Worm (Caenorhabditis elegans): ENCODE data around the gene skr-15.

Gene skr-15

DNA sequence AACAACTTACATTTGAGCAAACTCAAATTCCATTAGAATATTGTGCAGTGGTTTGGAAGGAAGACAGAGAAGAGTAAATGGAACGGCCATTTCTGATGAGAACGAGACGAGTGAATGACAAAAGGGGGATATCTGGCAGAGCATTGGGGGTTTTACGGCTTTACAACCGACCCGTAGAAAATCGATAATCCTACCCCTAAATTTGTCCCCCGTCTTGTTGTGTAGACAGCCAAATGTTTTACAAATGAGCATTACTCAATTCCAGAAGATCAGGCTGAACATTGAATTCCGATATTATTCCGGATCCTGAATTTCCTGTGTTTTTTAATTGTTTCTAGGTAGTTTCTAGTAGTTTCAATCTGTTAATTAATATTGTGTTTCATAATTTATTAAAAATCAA, 30.6 kb upstream of the skr-15 start, which contains the start of gene fbxb-99:
fbxb-99 (minus strand) TSS at position 101 of the 400 bp plus-strand sequence.
- no peak for TF ChIP-seq bed-1 (GFP tag; IDR thresholded peaks at IDR 0.05)
- TF ChIP-seq ama-1 (optimal IDR thresholded peaks at IDR 0.05): no peak
- no peak for TF ChIP-seq ama-1 (GFP tag; optimal IDR thresholded peaks at IDR 0.05)
- no peak for TF ChIP-seq lsl-1 (GFP tag; optimal IDR thresholded peaks at IDR 0.05)
- TF ChIP-seq hlh-12 (tag; optimal IDR thresholded peaks at IDR 0.05): no peak
- no peak for TF ChIP-seq aptf-3 (GFP tag; IDR thresholded peaks at IDR 0.05)
- no peak for TF ChIP-seq lin-40 (tag; optimal IDR thresholded peaks at IDR 0.05)
- no peak for TF ChIP-seq dpff-1 (tag; optimal IDR thresholded peaks at IDR 0.05)
- TF ChIP-seq dox-1 (GFP tag; IDR thresholded peaks at IDR 0.05): no peak
- TF ChIP-seq egl-18 (GFP tag; IDR thresholded peaks at IDR 0.05): no peak
- no peak for TF ChIP-seq ztf-28 (GFP tag; IDR thresholded peaks at IDR 0.05)
- no peak for TF ChIP-seq mcd-1 (GFP tag; IDR thresholded peaks at IDR 0.05)
- no peak for TF ChIP-seq snpc-4 (GFP tag; optimal IDR thresholded peaks at IDR 0.05)
- no peak for TF ChIP-seq snpc-4 (tag; optimal IDR thresholded peaks at IDR 0.05)
- no peak for TF ChIP-seq T07F8.4 (tag; optimal IDR thresholded peaks at IDR 0.05)
- TF ChIP-seq cebp-2 (GFP tag; IDR thresholded peaks at IDR 0.05): no peak
- no peak for TF ChIP-seq lin-54 (GFP tag; optimal IDR thresholded peaks at IDR 0.05)
- no peak for TF ChIP-seq sptf-2 (GFP tag; optimal IDR thresholded peaks at IDR 0.05)

DNA sequence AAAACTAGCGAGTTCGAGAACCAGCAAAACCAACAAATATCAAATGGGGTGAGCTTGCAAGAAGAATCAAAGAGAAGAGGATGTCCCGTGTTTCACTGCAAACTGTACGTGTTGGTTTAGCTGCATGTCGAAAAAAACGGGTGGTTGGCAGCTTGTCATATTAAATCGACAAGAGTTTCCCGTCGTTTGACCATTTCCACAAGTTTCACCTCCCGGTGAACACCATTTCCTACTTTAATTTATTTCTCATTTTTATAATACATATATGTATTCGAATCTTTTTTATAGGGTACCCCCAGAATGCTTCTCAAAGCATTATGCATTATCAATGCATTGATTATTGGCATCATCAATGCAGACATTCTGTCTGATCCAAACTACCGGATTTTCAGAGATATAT, 28.6 kb upstream of the skr-15 start, which contains the start of gene Y8A9A.2:
Y8A9A.2 (plus strand) TSS at position 301 of the 400 bp plus-strand sequence.
- TF ChIP-seq ZK185.1 (tag; optimal IDR thresholded peaks at IDR 0.05; ENCODE audit: poor library complexity, severe bottlenecking): no peak
- TF ChIP-seq somi-1 (GFP tag; optimal IDR thresholded peaks at IDR 0.05): no peak
- no peak for TF ChIP-seq unc-130 (GFP tag; optimal IDR thresholded peaks at IDR 0.05)
- no peak for TF ChIP-seq C17E4.6 (GFP tag; IDR thresholded peaks at IDR 0.05)
- no peak for TF ChIP-seq xnd-1 (tag; optimal IDR thresholded peaks at IDR 0.05)
- no peak for TF ChIP-seq F37B4.10 (GFP tag; IDR thresholded peaks at IDR 0.05)
- no peak for TF ChIP-seq mcd-1 (GFP tag; IDR thresholded peaks at IDR 0.05)
- no peak for TF ChIP-seq mel-28 (tag; optimal IDR thresholded peaks at IDR 0.05; ENCODE audit: borderline replicate concordance)
- TF ChIP-seq tbx-9 (tag; optimal IDR thresholded peaks at IDR 0.05; ENCODE audit: borderline replicate concordance): no peak
- no peak for TF ChIP-seq Y56A3A.18 (GFP tag; IDR thresholded peaks at IDR 0.05)
- TF ChIP-seq nhr-120 (GFP tag; IDR thresholded peaks at IDR 0.05): no peak

DNA sequence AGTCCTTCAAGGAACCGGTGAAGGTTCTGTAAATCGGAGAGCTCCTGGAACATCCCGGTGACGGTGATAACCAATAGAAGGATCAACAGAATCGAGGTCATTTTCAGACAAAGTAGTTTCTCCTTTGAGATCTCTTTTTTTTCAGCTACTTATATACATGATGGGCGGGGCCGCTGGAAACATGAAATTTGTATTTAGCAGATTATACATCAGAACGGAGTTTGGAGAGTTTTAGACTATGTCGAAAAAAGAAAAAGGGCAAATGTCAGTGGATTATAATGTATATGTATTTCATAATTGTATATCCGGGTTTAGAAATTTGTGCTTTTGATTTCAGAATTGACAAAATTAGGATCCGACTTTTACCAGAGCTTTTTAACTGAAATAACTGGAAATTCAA, 20.7 kb upstream of the skr-15 start, which contains the start of gene ins-32:
ins-32 (minus strand) TSS at position 101 of the 400 bp plus-strand sequence.
- no peak for TF ChIP-seq unc-62 (GFP tag; optimal IDR thresholded peaks at IDR 0.05)
- no peak for TF ChIP-seq nhr-27 (tag; optimal IDR thresholded peaks at IDR 0.05)
- no peak for TF ChIP-seq bed-1 (GFP tag; IDR thresholded peaks at IDR 0.05)
- no peak for TF ChIP-seq mcd-1 (GFP tag; IDR thresholded peaks at IDR 0.05)
- TF ChIP-seq sptf-2 (GFP tag; optimal IDR thresholded peaks at IDR 0.05): no peak
- no peak for TF ChIP-seq pbrm-1 (GFP tag; IDR thresholded peaks at IDR 0.05)
- TF ChIP-seq nhr-120 (GFP tag; IDR thresholded peaks at IDR 0.05): no peak
- TF ChIP-seq ceh-79 (tag; optimal IDR thresholded peaks at IDR 0.05): no peak
- no peak for TF ChIP-seq let-526 (GFP tag; IDR thresholded peaks at IDR 0.05)
- TF ChIP-seq F52B5.7 (tag; optimal IDR thresholded peaks at IDR 0.05): no peak
- TF ChIP-seq snpc-1.3 (tag; optimal IDR thresholded peaks at IDR 0.05; ENCODE audit: insufficient read depth): no peak
- no peak for TF ChIP-seq ekl-4 (GFP tag; IDR thresholded peaks at IDR 0.05)
- TF ChIP-seq attf-3 (GFP tag; conservative IDR thresholded peaks at IDR 0.05): no peak
- no peak for TF ChIP-seq K12H6.12 (tag; optimal IDR thresholded peaks at IDR 0.05)
- no peak for TF ChIP-seq hmg-1.2 (GFP tag; IDR thresholded peaks at IDR 0.05)
- TF ChIP-seq nhr-80 (tag; optimal IDR thresholded peaks at IDR 0.05): no peak
- no peak for TF ChIP-seq hmg-20 (GFP tag; IDR thresholded peaks at IDR 0.05)
- TF ChIP-seq F39B2.1 (GFP tag; IDR thresholded peaks at IDR 0.05): no peak
- TF ChIP-seq Y67H2A.10 (GFP tag; conservative IDR thresholded peaks at IDR 0.05): no peak
